Fruit fly (Drosophila melanogaster) whole organism, wandering third instar larva: ENCODE data around the gene CG42296.

Experiments
- Abd-B ChIP-seq: fragments of >200 bp; optimal IDR thresholded peaks from 2 replicates; lab custom pipeline; 2017; ENCODE audit warnings: missing biosample characterization, missing genetic modification characterization
- CG32264 ChIP-seq: fragments of 200-800 bp; sonication (Bioruptor generic); optimal IDR thresholded peaks from 2 replicates; lab custom pipeline; 2016; ENCODE audit warnings: missing biosample characterization, missing genetic modification characterization
- CG9705 ChIP-seq: fragments of 200-800 bp; sonication (Bioruptor generic); optimal IDR thresholded peaks from 2 replicates; lab custom pipeline; 2018; ENCODE audit warnings: missing biosample characterization, mild to moderate bottlenecking, missing genetic modification characterization
- CrebA ChIP-seq: fragments of 200-800 bp; sonication (Bioruptor generic); optimal IDR thresholded peaks from 2 replicates; lab custom pipeline; 2016; ENCODE audit warnings: missing biosample characterization, mild to moderate bottlenecking, missing genetic modification characterization, borderline replicate concordance
- Dfd ChIP-seq: fragments of >200 bp; optimal IDR thresholded peaks from 2 replicates; lab custom pipeline; 2017; ENCODE audit warnings: missing biosample characterization, missing genetic modification characterization
- Dif ChIP-seq: fragments of 200-275, 200-300 bp; sonication (Bioruptor generic); optimal IDR thresholded peaks from 2 replicates; lab custom pipeline; 2018; ENCODE audit warnings: missing biosample characterization, missing genetic modification characterization; ENCODE audit not compliant: partially characterized antibody
- GATAd ChIP-seq: sonication (Bioruptor generic); optimal IDR thresholded peaks from 2 replicates; lab custom pipeline; 2016; ENCODE audit warnings: missing biosample characterization, missing genetic modification characterization
- Hnf4 ChIP-seq: fragments of 200-800 bp; sonication (Bioruptor generic); optimal IDR thresholded peaks from 2 replicates; lab custom pipeline; 2016; ENCODE audit warnings: missing biosample characterization, mild to moderate bottlenecking, missing genetic modification characterization
- Jra ChIP-seq: sonication (Bioruptor generic); optimal IDR thresholded peaks from 2 replicates; lab custom pipeline; 2016; ENCODE audit warnings: missing biosample characterization, missing genetic modification characterization
- Myc ChIP-seq: fragments of >200 bp; optimal IDR thresholded peaks from 2 replicates; lab custom pipeline; 2017
- OdsH ChIP-seq: fragments of 200-800 bp; sonication (Bioruptor generic); optimal IDR thresholded peaks from 2 replicates; lab custom pipeline; 2016; ENCODE audit warnings: missing biosample characterization, mild to moderate bottlenecking, missing genetic modification characterization
- Rel ChIP-seq, 2 experiments: fragments of 200-800 bp; sonication (Bioruptor generic) in 1 of 2; optimal IDR thresholded peaks; 2 replicates in 1 of 2; 3 replicates in 1 of 2; lab custom pipeline; 2016 to 2019; ENCODE audit warnings: mild to moderate bottlenecking in 2 of 2, missing biosample characterization in 2 of 2, missing genetic modification characterization in 2 of 2, moderate library complexity in 1 of 2
- Sp1 ChIP-seq: fragments of 200-800 bp; sonication (Bioruptor generic); optimal IDR thresholded peaks from 3 replicates; lab custom pipeline; 2019; ENCODE audit warnings: missing biosample characterization, mild to moderate bottlenecking, missing genetic modification characterization, moderate library complexity
- Vsx2 ChIP-seq: fragments of 200-300, 225-300 bp; sonication (Bioruptor generic); optimal IDR thresholded peaks from 2 replicates; lab custom pipeline; 2018; ENCODE audit warnings: missing biosample characterization, missing genetic modification characterization; ENCODE audit not compliant: partially characterized antibody
- br ChIP-seq: fragments of 200-800 bp; sonication (Bioruptor generic); optimal IDR thresholded peaks from 2 replicates; lab custom pipeline; 2016; ENCODE audit warnings: missing biosample characterization, missing genetic modification characterization
- brk ChIP-seq: fragments of 200-800 bp; sonication (Bioruptor generic); optimal IDR thresholded peaks from 2 replicates; lab custom pipeline; 2016; ENCODE audit warnings: missing biosample characterization, mild to moderate bottlenecking, missing genetic modification characterization
- dl ChIP-seq, 2 experiments: fragments of 175-275, 200-275 bp in 1 of 2; fragments of 200-275 bp in 1 of 2; sonication (Bioruptor generic); optimal IDR thresholded peaks; lab custom pipeline; 2018; ENCODE audit warnings: mild to moderate bottlenecking in 2 of 2, missing biosample characterization in 2 of 2, missing genetic modification characterization in 2 of 2, moderate library complexity in 2 of 2; ENCODE audit not compliant: partially characterized antibody in 2 of 2, insufficient read depth in 1 of 2
- dsf ChIP-seq: sonication (Bioruptor generic); optimal IDR thresholded peaks from 2 replicates; lab custom pipeline; 2016; ENCODE audit warnings: missing biosample characterization, missing genetic modification characterization, borderline replicate concordance
- ey ChIP-seq: fragments of 200-800 bp; sonication (Bioruptor generic); optimal IDR thresholded peaks from 2 replicates; lab custom pipeline; 2016; ENCODE audit warnings: missing biosample characterization, missing genetic modification characterization
- foxo ChIP-seq, 2 experiments: fragments of 200-800 bp; sonication (Bioruptor generic); optimal IDR thresholded peaks; 2 replicates in 1 of 2; 3 replicates in 1 of 2; lab custom pipeline; 2016 to 2017; ENCODE audit warnings: missing biosample characterization in 2 of 2, missing genetic modification characterization in 2 of 2
- fru ChIP-seq: fragments of 200-800 bp; sonication (Bioruptor generic); optimal IDR thresholded peaks from 3 replicates; lab custom pipeline; 2016; ENCODE audit warnings: missing biosample characterization, mild to moderate bottlenecking, missing genetic modification characterization
- h ChIP-seq: fragments of 200-800 bp; sonication (Bioruptor generic); optimal IDR thresholded peaks from 3 replicates; lab custom pipeline; 2016; ENCODE audit warnings: missing biosample characterization, mild to moderate bottlenecking, missing genetic modification characterization
- jim ChIP-seq: fragments of 175-275, 200-325 bp; sonication (Bioruptor generic); optimal IDR thresholded peaks from 2 replicates; lab custom pipeline; 2016; ENCODE audit warnings: missing biosample characterization, mild to moderate bottlenecking, missing genetic modification characterization
- lola ChIP-seq: fragments of >200 bp; optimal IDR thresholded peaks from 2 replicates; lab custom pipeline; 2017; ENCODE audit warnings: missing biosample characterization, missing genetic modification characterization
- pan ChIP-seq: fragments of >200 bp; optimal IDR thresholded peaks from 2 replicates; lab custom pipeline; 2017
- psq ChIP-seq: fragments of 200-800 bp; sonication (Bioruptor generic); optimal IDR thresholded peaks from 3 replicates; lab custom pipeline; 2017; ENCODE audit warnings: missing biosample characterization, mild to moderate bottlenecking, missing genetic modification characterization, moderate library complexity
- rgr ChIP-seq: fragments of 200-800 bp; sonication (Bioruptor generic); optimal IDR thresholded peaks from 3 replicates; lab custom pipeline; 2016; ENCODE audit warnings: missing biosample characterization, mild to moderate bottlenecking, missing genetic modification characterization
- sage ChIP-seq: fragments of 200-800 bp; sonication (Bioruptor generic); optimal IDR thresholded peaks from 2 replicates; lab custom pipeline; 2016; ENCODE audit warnings: missing biosample characterization, mild to moderate bottlenecking, missing genetic modification characterization
- sv ChIP-seq: fragments of 200-800 bp; sonication (Bioruptor generic); optimal IDR thresholded peaks from 3 replicates; lab custom pipeline; 2016; ENCODE audit warnings: missing biosample characterization, missing genetic modification characterization
- tai ChIP-seq: sonication (Bioruptor generic); optimal IDR thresholded peaks from 2 replicates; lab custom pipeline; 2016; ENCODE audit warnings: missing biosample characterization, missing genetic modification characterization
- usp ChIP-seq: fragments of >200 bp; optimal IDR thresholded peaks from 2 replicates; lab custom pipeline; 2017; ENCODE audit warnings: missing biosample characterization, missing genetic modification characterization
- woc ChIP-seq: sonication (Bioruptor generic); optimal IDR thresholded peaks from 2 replicates; lab custom pipeline; 2016; ENCODE audit warnings: missing biosample characterization, mild to moderate bottlenecking, missing genetic modification characterization

The CG42296 gene

dm6 chr2L:2045265-2045664 lies 9.4 kb upstream of the CG42296 start, which contains the start of gene Kebab:
Gene Kebab, plus strand, starts transcription at chr2L:2045494.
- TF ChIP-seq Hnf4 (GFP tag; lab: Kevin White, UChicago) (no peak), ey (GFP tag; lab: Kevin White, UChicago) (no peak), pan (lab: Kevin White, UChicago) (no peak), dsf (GFP tag; lab: Kevin White, UChicago) (no peak), tai (no peak), CrebA (GFP tag; lab: Kevin White, UChicago) (no peak), h (GFP tag; lab: Kevin White, UChicago) (no peak)
- TF ChIP-seq, all 38 proteins: peak for 0

DNA sequence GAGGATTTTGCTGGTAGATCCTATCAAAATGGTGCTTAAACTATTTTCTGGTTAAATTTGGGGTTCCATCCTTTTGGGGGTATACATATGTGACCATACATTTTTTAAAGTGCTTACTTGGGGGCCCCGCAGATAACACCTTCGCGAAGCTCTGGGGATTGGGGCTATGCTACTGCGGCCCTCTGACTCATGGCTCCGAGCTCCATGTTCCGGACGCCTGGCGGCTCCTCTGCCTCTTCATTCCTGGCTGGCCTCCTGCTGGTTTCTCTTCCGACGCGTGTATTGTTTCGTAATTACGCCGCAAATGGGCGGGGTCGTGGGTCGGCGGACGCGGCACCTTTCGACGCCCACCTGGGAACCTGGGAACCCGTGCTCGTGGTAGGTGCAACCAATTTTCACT lies 9.0 kb upstream of the CG42296 start:
- TF ChIP-seq dl (GFP tag; optimal IDR thresholded peaks at IDR 0.05; lab: Kevin White, UChicago; ENCODE audit: insufficient read depth in 1 of 2, partially characterized antibody in 2 of 2) (no peak), Vsx2 (GFP tag; lab: Kevin White, UChicago) (no peak), jim (GFP tag; lab: Kevin White, UChicago) (no peak), sage (no peak), Dfd (GFP tag; lab: Kevin White, UChicago) (no peak), Hnf4 (GFP tag; lab: Kevin White, UChicago) (no peak), Dif (no peak)

- TF ChIP-seq CG32264 (GFP tag; lab: Kevin White, UChicago) (no peak), usp (GFP tag; lab: Kevin White, UChicago) (no peak)
Measured at dm6 chr2L:2042072-2042471, 6.2 kb upstream of the CG42296 start.

DNA sequence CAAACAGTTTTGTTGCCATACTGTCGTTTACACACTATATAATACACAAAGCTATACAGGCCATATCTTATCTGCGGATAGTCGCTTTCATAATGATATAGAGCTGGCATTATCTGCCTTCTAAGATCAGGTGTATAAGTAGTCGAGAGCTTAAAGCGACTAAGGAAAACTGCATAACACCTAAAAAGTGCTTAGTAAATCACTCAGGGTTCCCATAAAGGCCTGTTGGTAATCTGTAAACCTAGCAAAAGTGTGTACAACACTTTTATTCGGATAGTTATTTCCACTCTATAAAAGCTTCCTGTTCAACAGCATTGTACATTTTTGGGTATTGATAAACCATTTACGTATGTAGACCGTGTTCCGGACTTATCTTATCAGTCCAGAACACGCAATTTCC lies 3.6 kb upstream of the CG42296 start:
- TF ChIP-seq Myc (lab: Kevin White, UChicago) (no peak), Abd-B (GFP tag; lab: Kevin White, UChicago) (no peak), psq (GFP tag; lab: Kevin White, UChicago) (no peak), brk (GFP tag; lab: Kevin White, UChicago) (no peak), GATAd (no peak), Sp1 (GFP tag; lab: Kevin White, UChicago) (no peak), usp (GFP tag; lab: Kevin White, UChicago) (no peak), Jra (no peak), woc (no peak), CG32264 (GFP tag; lab: Kevin White, UChicago) (no peak), sv (GFP tag; lab: Kevin White, UChicago) (no peak), dsf (GFP tag; lab: Kevin White, UChicago) (no peak), foxo (GFP tag; optimal IDR thresholded peaks at IDR 0.05; lab: Kevin White, UChicago) (no peak), lola (GFP tag; lab: Kevin White, UChicago) (no peak), jim (GFP tag; lab: Kevin White, UChicago) (no peak)

dm6 chr2L:2038956-2039263 lies 3.1 kb upstream of the CG42296 start:
- TF ChIP-seq Rel (GFP tag; optimal IDR thresholded peaks at IDR 0.05; lab: Kevin White, UChicago) = no peak
- peak; percentile 90 for TF ChIP-seq Rel (tag; optimal IDR thresholded peaks at IDR 0.05; lab: Kevin White, UChicago)
- no peak for TF ChIP-seq CrebA (GFP tag; lab: Kevin White, UChicago)
- TF ChIP-seq sv (GFP tag; lab: Kevin White, UChicago) = no peak
- TF ChIP-seq, all 38 proteins: peak for 1

- peak; percentile 19 for TF ChIP-seq ey (GFP tag; lab: Kevin White, UChicago)
- TF ChIP-seq Dfd (GFP tag; lab: Kevin White, UChicago) = no peak
- no peak for TF ChIP-seq CG32264 (GFP tag; lab: Kevin White, UChicago)
- peak; percentile 24 for TF ChIP-seq Hnf4 (GFP tag; lab: Kevin White, UChicago)
- TF ChIP-seq OdsH = no peak
- no peak for TF ChIP-seq br (GFP tag; lab: Kevin White, UChicago)
- no peak for TF ChIP-seq fru
- TF ChIP-seq Sp1 (GFP tag; lab: Kevin White, UChicago) = no peak
- TF ChIP-seq Myc (lab: Kevin White, UChicago) = no peak
- no peak for TF ChIP-seq sv (GFP tag; lab: Kevin White, UChicago)
- no peak for TF ChIP-seq woc
- no peak for TF ChIP-seq foxo (GFP tag; optimal IDR thresholded peaks at IDR 0.05; lab: Kevin White, UChicago)
- TF ChIP-seq h (GFP tag; lab: Kevin White, UChicago) = peak; percentile 49
- no peak for TF ChIP-seq dsf (GFP tag; lab: Kevin White, UChicago)
- TF ChIP-seq GATAd = no peak
- TF ChIP-seq rgr = no peak
- no peak for TF ChIP-seq tai
- no peak for TF ChIP-seq psq (GFP tag; lab: Kevin White, UChicago)
- TF ChIP-seq Abd-B (GFP tag; lab: Kevin White, UChicago) = no peak
- TF ChIP-seq brk (GFP tag; lab: Kevin White, UChicago) = no peak
- TF ChIP-seq CG9705 = no peak
- TF ChIP-seq, all 38 proteins: peak for 3
Measured at dm6 chr2L:2038253-2038955, 2.6 kb upstream of the CG42296 start.
